Fruit fly (Drosophila melanogaster): Measurements from ENCODE around the gene CG3581.
A peak's percentile ranks its signal among the peaks of the same experiment; 100 is the strongest.

The CG3581 gene

DNA sequence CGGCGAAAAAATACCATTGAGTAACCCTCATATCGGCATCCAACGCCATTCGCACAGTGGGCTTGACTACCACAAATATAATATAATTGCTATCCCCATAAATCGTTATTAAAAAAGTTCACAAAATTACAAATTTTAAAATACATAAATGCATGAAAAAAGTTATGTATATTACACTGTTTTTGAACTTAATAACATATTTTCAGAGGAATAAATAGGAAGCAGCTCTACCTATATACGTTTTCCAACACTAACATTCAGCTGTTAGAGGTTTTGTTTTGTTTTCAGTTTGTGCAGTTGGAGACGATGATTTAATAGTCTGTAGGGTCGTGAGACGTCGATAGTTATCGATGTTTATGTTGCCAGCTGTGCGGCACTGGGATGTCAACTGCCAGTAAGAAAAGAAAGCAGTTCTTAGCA lies 28.5 kb upstream of the CG3581 start, which contains the start of the genes Ino80 and Aptx (continued):
- TF ChIP-seq hkb (optimal IDR thresholded peaks at IDR 0.05) (peak; percentile 75), hkb (GFP tag; IDR thresholded peaks at IDR 0.05) (peak; percentile 94), ac (GFP tag; optimal IDR thresholded peaks at IDR 0.05) (peak; percentile 79), CG6175 (GFP tag; IDR thresholded peaks at IDR 0.05) (peak; percentile 87), CG13424 (tag; optimal IDR thresholded peaks at IDR 0.05) (peak; percentile 94), CG32772 (GFP tag; IDR thresholded peaks at IDR 0.05) (peak; percentile 95), Six4 (GFP tag; optimal IDR thresholded peaks at IDR 0.05) (peak; percentile 94), CG11398 (GFP tag; optimal IDR thresholded peaks at IDR 0.05) (peak; percentile 83), sima (GFP tag; optimal IDR thresholded peaks at IDR 0.05) (peak; percentile 75), BtbVII (GFP tag; optimal IDR thresholded peaks at IDR 0.05) (peak; percentile 74), p53 (GFP tag; optimal IDR thresholded peaks at IDR 0.05) (peak; percentile 77), MBD-R2 (GFP tag; IDR thresholded peaks at IDR 0.05) (peak; percentile 85), E2f2 (GFP tag; IDR thresholded peaks at IDR 0.05) (peak; percentile 73), CG6765 (GFP tag; optimal IDR thresholded peaks at IDR 0.05) (peak; percentile 74), Drgx (GFP tag; IDR thresholded peaks at IDR 0.05) (peak; percentile 90), gro (GFP tag; optimal IDR thresholded peaks at IDR 0.05) (peak; percentile 75), dm (GFP tag; optimal IDR thresholded peaks at IDR 0.05) (peak; percentile 86), luna (GFP tag; optimal IDR thresholded peaks at IDR 0.05) (peak; percentile 76), CG3163 (GFP tag; optimal IDR thresholded peaks at IDR 0.05) (peak; percentile 80), CG7745 (tag; optimal IDR thresholded peaks at IDR 0.05) (no peak), CG30020 (tag; optimal IDR thresholded peaks at IDR 0.05) (peak; percentile 81), CG4424 (GFP tag; optimal IDR thresholded peaks at IDR 0.05) (peak; percentile 93), Dp (GFP tag; optimal IDR thresholded peaks at IDR 0.05) (peak; percentile 32), gfzf (GFP tag; optimal IDR thresholded peaks at IDR 0.05) (peak; percentile 77), HmgD (GFP tag; optimal IDR thresholded peaks at IDR 0.05) (peak; percentile 50), Antp (GFP tag; optimal IDR thresholded peaks at IDR 0.05) (peak; percentile 92), CG4360 (GFP tag; IDR thresholded peaks at IDR 0.05) (peak; percentile 69; the same call in 1 of the 2 replicates), Med (GFP tag) (peak; percentile 98), en (GFP tag; optimal IDR thresholded peaks at IDR 0.05) (peak; percentile 74), Ets65A (GFP tag) (peak; percentile 99), CG4282 (GFP tag; optimal IDR thresholded peaks at IDR 0.05) (peak; percentile 95), ham (GFP tag; IDR thresholded peaks at IDR 0.05) (peak; percentile 86), bsh (GFP tag; optimal IDR thresholded peaks at IDR 0.05) (peak in 1 of 2 experiments; percentile 94), CG15479 (GFP tag; optimal IDR thresholded peaks at IDR 0.05) (peak; percentile 10), fd96Cb (tag; optimal IDR thresholded peaks at IDR 0.05) (peak; percentile 93), nerfin-1 (tag; optimal IDR thresholded peaks at IDR 0.05) (no peak), CG1602 (GFP tag; optimal IDR thresholded peaks at IDR 0.05) (peak; percentile 97), pan (optimal IDR thresholded peaks at IDR 0.05) (no peak), pan (GFP tag; optimal IDR thresholded peaks at IDR 0.05 in 1 of 2, IDR thresholded peaks at IDR 0.05 in 1 of 2) (peak in 1 of 2 experiments; percentile 95), cwo (GFP tag; optimal IDR thresholded peaks at IDR 0.05) (peak; percentile 78), CG16779 (GFP tag; IDR thresholded peaks at IDR 0.05) (peak; percentile 72), pb (GFP tag; optimal IDR thresholded peaks at IDR 0.05) (peak; percentile 64), vfl (GFP tag; optimal IDR thresholded peaks at IDR 0.05) (peak; percentile 90), pho (GFP tag; optimal IDR thresholded peaks at IDR 0.05) (peak; percentile 97), Myb (GFP tag; optimal IDR thresholded peaks at IDR 0.05) (peak; percentile 87), jigr1 (GFP tag; IDR thresholded peaks at IDR 0.05) (peak; percentile 84; the same call in 2 of the 3 replicates), Dfd (GFP tag; optimal IDR thresholded peaks at IDR 0.05) (peak in 1 of 2 experiments; percentile 52), C15 (GFP tag; IDR thresholded peaks at IDR 0.05) (peak; percentile 85; the same call in 2 of the 3 replicates), btn (GFP tag; optimal IDR thresholded peaks at IDR 0.05) (peak; percentile 62), ind (GFP tag; optimal IDR thresholded peaks at IDR 0.05) (peak; percentile 95), Xbp1 (GFP tag; optimal IDR thresholded peaks at IDR 0.05) (peak; percentile 97), CG14965 (GFP tag; optimal IDR thresholded peaks at IDR 0.05; ENCODE audit: borderline replicate concordance) (peak; percentile 43)
